Fruit fly (Drosophila melanogaster) whole organism, prepupa: ENCODE measurements around the gene CG7341.

ENCODE experiments used
- CG10631 ChIP-seq: fragments of 200-800 bp; sonication (Bioruptor generic); optimal IDR thresholded peaks from 2 replicates; lab custom pipeline; 2016; ENCODE audit warnings: missing biosample characterization, missing genetic modification characterization
- CG10669 ChIP-seq: fragments of 200-800 bp; sonication (Bioruptor generic); optimal IDR thresholded peaks from 3 replicates; lab custom pipeline; 2018; ENCODE audit warnings: missing biosample characterization, mild to moderate bottlenecking, missing genetic modification characterization, moderate library complexity
- CG11762 ChIP-seq: fragments of 200-800 bp; sonication (Bioruptor generic); optimal IDR thresholded peaks from 3 replicates; lab custom pipeline; 2016; ENCODE audit warnings: missing biosample characterization, missing genetic modification characterization; ENCODE audit not compliant: insufficient read depth
- CG11902 ChIP-seq: fragments of 200-800 bp; sonication (Bioruptor generic); optimal IDR thresholded peaks from 3 replicates; lab custom pipeline; 2016; ENCODE audit warnings: missing biosample characterization, missing genetic modification characterization
- CG15336 ChIP-seq: fragments of 200-800 bp; sonication (Bioruptor generic); IDR thresholded peaks from 2 replicates; pipeline ENCODE4 v1.3.6; 2022; ENCODE audit warnings: missing biosample characterization, missing genetic modification characterization
- CG16779 ChIP-seq: fragments of 200-800 bp; sonication (Bioruptor generic); optimal IDR thresholded peaks from 3 replicates; lab custom pipeline; 2017; ENCODE audit warnings: missing biosample characterization, mild to moderate bottlenecking, missing genetic modification characterization
- CG3032 ChIP-seq: fragments of 200-800 bp; optimal IDR thresholded peaks from 2 replicates; lab custom pipeline; 2019; ENCODE audit warnings: missing biosample characterization, mild to moderate bottlenecking, missing genetic modification characterization, moderate library complexity
- CG31627 ChIP-seq: fragments of 200-800 bp; sonication (Bioruptor generic); optimal IDR thresholded peaks from 3 replicates; lab custom pipeline; 2016; ENCODE audit warnings: missing biosample characterization, missing genetic modification characterization
- CG32006 ChIP-seq: fragments of 200-800 bp; sonication (Bioruptor generic); optimal IDR thresholded peaks from 3 replicates; lab custom pipeline; 2017; ENCODE audit warnings: missing biosample characterization, mild to moderate bottlenecking, missing genetic modification characterization
- CG34406 ChIP-seq: fragments of 200-800 bp; sonication (Bioruptor generic); optimal IDR thresholded peaks from 3 replicates; lab custom pipeline; 2016; ENCODE audit warnings: missing biosample characterization, missing genetic modification characterization
- CG3919 ChIP-seq: fragments of 200-800 bp; sonication (Bioruptor generic); optimal IDR thresholded peaks from 3 replicates; lab custom pipeline; 2016; ENCODE audit warnings: missing biosample characterization, missing genetic modification characterization
- CG4318 ChIP-seq: fragments of 200-800 bp; sonication (Bioruptor generic); optimal IDR thresholded peaks from 3 replicates; lab custom pipeline; 2017; ENCODE audit warnings: missing biosample characterization, mild to moderate bottlenecking, missing genetic modification characterization
- CG6163 ChIP-seq: fragments of 200-800 bp; sonication (Bioruptor generic); IDR thresholded peaks from 3 replicates; pipeline ENCODE4 v1.3.6; 2022; ENCODE audit warnings: missing biosample characterization, missing genetic modification characterization
- CG6276 ChIP-seq: fragments of 200-800 bp; sonication (Bioruptor generic); optimal IDR thresholded peaks from 2 replicates; lab custom pipeline; 2017; ENCODE audit warnings: missing biosample characterization, mild to moderate bottlenecking, missing genetic modification characterization
- CG6792 ChIP-seq: fragments of 200-800 bp; sonication (Bioruptor generic); optimal IDR thresholded peaks from 3 replicates; lab custom pipeline; 2016; ENCODE audit warnings: missing biosample characterization, missing genetic modification characterization
- CG6854 ChIP-seq: fragments of 200-800 bp; sonication (Bioruptor generic); optimal IDR thresholded peaks from 2 replicates; lab custom pipeline; 2017; ENCODE audit warnings: missing biosample characterization, mild to moderate bottlenecking, missing genetic modification characterization
- CG7368 ChIP-seq: fragments of 200-800 bp; sonication (Bioruptor generic); optimal IDR thresholded peaks from 3 replicates; lab custom pipeline; 2016; ENCODE audit warnings: missing biosample characterization, missing genetic modification characterization
- CG8119 ChIP-seq: fragments of 200-800 bp; sonication (Bioruptor generic); IDR thresholded peaks from 3 replicates; pipeline ENCODE4 v1.3.6; 2022; ENCODE audit warnings: missing biosample characterization, missing genetic modification characterization
- CG8319 ChIP-seq: fragments of 200-800 bp; sonication (Bioruptor generic); optimal IDR thresholded peaks from 3 replicates; lab custom pipeline; 2016; ENCODE audit warnings: missing biosample characterization, missing genetic modification characterization
- CG8632 ChIP-seq: fragments of 200-800 bp; sonication (Bioruptor generic); optimal IDR thresholded peaks from 3 replicates; lab custom pipeline; 2016; ENCODE audit warnings: missing biosample characterization, missing genetic modification characterization
- CG9139 ChIP-seq: fragments of 200-800 bp; sonication (Bioruptor generic); optimal IDR thresholded peaks from 3 replicates; lab custom pipeline; 2017; ENCODE audit warnings: missing biosample characterization, mild to moderate bottlenecking, missing genetic modification characterization
- Eip75B ChIP-seq: fragments of 200-800 bp; sonication (Bioruptor generic); optimal IDR thresholded peaks from 3 replicates; lab custom pipeline; 2016; ENCODE audit warnings: missing biosample characterization, missing genetic modification characterization
- Eip78C ChIP-seq: fragments of 200-800 bp; sonication (Bioruptor generic); peaks from one replicate; lab custom pipeline; 2016; ENCODE audit warnings: missing biosample characterization, missing genetic modification characterization
- Eip93F ChIP-seq: fragments of 200-800 bp; sonication (Bioruptor generic); optimal IDR thresholded peaks from 2 replicates; lab custom pipeline; 2016; ENCODE audit warnings: missing biosample characterization, mild to moderate bottlenecking, missing genetic modification characterization
- Ets21C ChIP-seq: fragments of 200-800 bp; sonication (Bioruptor generic); optimal IDR thresholded peaks from 3 replicates; lab custom pipeline; 2016; ENCODE audit warnings: missing biosample characterization, missing genetic modification characterization
- Ets96B ChIP-seq: fragments of 200-800 bp; optimal IDR thresholded peaks from 2 replicates; lab custom pipeline; 2019; ENCODE audit warnings: missing biosample characterization, mild to moderate bottlenecking, missing genetic modification characterization, moderate library complexity
- Gug ChIP-seq: fragments of 200-800 bp; sonication (Bioruptor generic); IDR thresholded peaks from 2 replicates; pipeline ENCODE4 v1.3.6; 2022; ENCODE audit warnings: missing biosample characterization, missing genetic modification characterization
- Hr4 ChIP-seq: fragments of 200-800 bp; sonication (Bioruptor generic); optimal IDR thresholded peaks from 3 replicates; lab custom pipeline; 2016; ENCODE audit warnings: missing biosample characterization, missing genetic modification characterization
- Lpt ChIP-seq: fragments of 200-800 bp; sonication (Bioruptor generic); optimal IDR thresholded peaks from 3 replicates; lab custom pipeline; 2016; ENCODE audit warnings: missing biosample characterization, missing genetic modification characterization
- Met ChIP-seq: fragments of 200-800 bp; sonication (Bioruptor generic); optimal IDR thresholded peaks from 3 replicates; lab custom pipeline; 2016; ENCODE audit warnings: missing biosample characterization, missing genetic modification characterization
- OdsH ChIP-seq: fragments of 200-800 bp; sonication (Bioruptor generic); optimal IDR thresholded peaks from 3 replicates; lab custom pipeline; 2016; ENCODE audit warnings: missing biosample characterization, missing genetic modification characterization
- Smox ChIP-seq: fragments of 200-800 bp; sonication (Bioruptor generic); optimal IDR thresholded peaks from 3 replicates; lab custom pipeline; 2016; ENCODE audit warnings: missing biosample characterization, missing genetic modification characterization
- Sox102F ChIP-seq: fragments of 200-800 bp; sonication (Bioruptor generic); optimal IDR thresholded peaks from 2 replicates; lab custom pipeline; 2016; ENCODE audit warnings: missing biosample characterization, mild to moderate bottlenecking, missing genetic modification characterization
- Sox14 ChIP-seq: fragments of 200-800 bp; sonication (Bioruptor generic); optimal IDR thresholded peaks from 3 replicates; lab custom pipeline; 2016; ENCODE audit warnings: missing biosample characterization, missing genetic modification characterization
- Sox15 ChIP-seq: fragments of 200-800 bp; sonication (Bioruptor generic); optimal IDR thresholded peaks from 3 replicates; lab custom pipeline; 2016; ENCODE audit warnings: missing biosample characterization, missing genetic modification characterization
- acj6 ChIP-seq: fragments of 200-800 bp; sonication (Bioruptor generic); optimal IDR thresholded peaks from 3 replicates; lab custom pipeline; 2016; ENCODE audit warnings: missing biosample characterization, missing genetic modification characterization
- cyc ChIP-seq: fragments of 200-800 bp; sonication (Bioruptor generic); optimal IDR thresholded peaks from 3 replicates; lab custom pipeline; 2016; ENCODE audit warnings: missing biosample characterization, missing genetic modification characterization
- dsx ChIP-seq: fragments of 200-800 bp; optimal IDR thresholded peaks from 3 replicates; lab custom pipeline; 2019; ENCODE audit warnings: missing biosample characterization, mild to moderate bottlenecking, missing genetic modification characterization, moderate library complexity; ENCODE audit not compliant: poor library complexity, severe bottlenecking
- eg ChIP-seq: fragments of 200-800 bp; sonication (Bioruptor generic); IDR thresholded peaks from 3 replicates; pipeline ENCODE4 v1.3.6; 2022; ENCODE audit warnings: missing biosample characterization, missing genetic modification characterization
- fd59A ChIP-seq: fragments of 200-800 bp; sonication (Bioruptor generic); optimal IDR thresholded peaks from 2 replicates; lab custom pipeline; 2017; ENCODE audit warnings: missing biosample characterization, mild to moderate bottlenecking, missing genetic modification characterization, missing genetic modification reagents
- fd85E ChIP-seq: fragments of 200-800 bp; sonication (Bioruptor generic); optimal IDR thresholded peaks from 3 replicates; lab custom pipeline; 2016; ENCODE audit warnings: missing biosample characterization, missing genetic modification characterization
- fkh ChIP-seq: fragments of 200-800 bp; sonication (Bioruptor generic); optimal IDR thresholded peaks from 3 replicates; lab custom pipeline; 2017; ENCODE audit warnings: missing biosample characterization, mild to moderate bottlenecking, missing genetic modification characterization, moderate library complexity
- lz ChIP-seq: fragments of 200-800 bp; sonication (Bioruptor generic); optimal IDR thresholded peaks from 3 replicates; lab custom pipeline; 2016; ENCODE audit warnings: missing biosample characterization, missing genetic modification characterization
- pdm3 ChIP-seq: fragments of 200-800 bp; sonication (Bioruptor generic); optimal IDR thresholded peaks from 3 replicates; lab custom pipeline; 2016; ENCODE audit warnings: missing biosample characterization, missing genetic modification characterization
- salr ChIP-seq, 2 experiments: fragments of 200-800 bp; sonication (Bioruptor generic); optimal IDR thresholded peaks; 3 replicates each; lab custom pipeline; 2016 to 2018; ENCODE audit warnings: missing biosample characterization in 2 of 2, missing genetic modification characterization in 2 of 2, mild to moderate bottlenecking in 1 of 2
- spab ChIP-seq: fragments of 200-800 bp; sonication (Bioruptor generic); optimal IDR thresholded peaks from 2 replicates; lab custom pipeline; 2017; ENCODE audit warnings: missing biosample characterization, mild to moderate bottlenecking, missing genetic modification characterization, missing genetic modification reagents
- ss ChIP-seq, 2 experiments: fragments of 200-800 bp; sonication (Bioruptor generic); optimal IDR thresholded peaks; 2 replicates in 1 of 2; 3 replicates in 1 of 2; lab custom pipeline; 2017 to 2018; ENCODE audit warnings: mild to moderate bottlenecking in 2 of 2, missing biosample characterization in 2 of 2, missing genetic modification characterization in 2 of 2, moderate library complexity in 1 of 2
- svp ChIP-seq: fragments of 200-800 bp; sonication (Bioruptor generic); peaks from one replicate; lab custom pipeline; 2016; ENCODE audit warnings: missing biosample characterization, missing genetic modification characterization
- topi ChIP-seq: fragments of 200-800 bp; sonication (Bioruptor generic); optimal IDR thresholded peaks from 3 replicates; lab custom pipeline; 2016; ENCODE audit warnings: missing biosample characterization, missing genetic modification characterization
- vri ChIP-seq: fragments of 200-800 bp; sonication (Bioruptor generic); optimal IDR thresholded peaks from 3 replicates; lab custom pipeline; 2016; ENCODE audit warnings: missing biosample characterization, mild to moderate bottlenecking, missing genetic modification characterization

CG7341 gene

DNA sequence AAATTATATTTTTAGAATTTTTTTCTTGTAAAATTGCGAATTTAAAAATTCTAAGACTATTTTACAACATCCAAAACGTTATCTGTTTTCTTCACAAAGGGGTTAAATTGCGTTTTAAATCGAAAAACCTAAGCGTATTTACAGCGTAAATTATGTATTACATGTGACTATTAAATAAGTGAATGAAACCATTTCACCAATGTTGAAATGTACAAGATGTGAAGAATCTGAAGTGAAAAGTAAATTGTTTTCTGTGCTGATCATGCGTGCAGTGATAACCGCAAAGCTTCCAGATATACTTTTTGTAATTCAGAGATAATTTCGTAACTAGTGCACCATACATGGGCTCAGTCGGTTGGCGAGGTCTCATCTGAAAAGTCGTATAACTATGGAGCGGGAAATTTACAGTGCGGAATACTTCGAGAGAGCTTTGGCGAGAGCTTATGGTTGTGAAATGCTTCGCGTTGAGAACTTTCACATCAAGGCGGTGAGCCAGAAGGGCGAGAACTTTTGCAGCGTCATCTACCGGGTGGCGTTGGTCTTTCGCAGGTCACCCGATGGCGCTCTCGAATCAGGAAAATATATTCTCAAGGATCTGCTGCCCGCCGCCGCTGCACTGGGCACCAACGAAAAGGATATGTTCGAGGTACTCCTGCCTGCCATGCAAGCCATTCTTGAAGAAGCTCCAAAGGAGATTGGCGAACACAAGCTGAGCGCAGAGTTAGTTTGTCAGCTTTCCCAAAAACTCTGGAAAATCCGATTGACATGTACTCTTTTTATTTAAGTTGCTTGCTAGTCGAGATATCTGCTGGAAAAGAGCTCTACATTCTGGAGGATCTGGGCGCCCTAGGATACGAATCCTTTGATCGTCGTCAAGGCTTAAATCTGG is 1.5 kb downstream of the CG7341 start:
- peak; percentile 55 for TF ChIP-seq CG10631 (GFP tag; lab: Kevin White, UChicago)
- TF ChIP-seq Sox102F (GFP tag; lab: Kevin White, UChicago), result no peak
- TF ChIP-seq CG8632 (GFP tag; lab: Kevin White, UChicago), result peak; percentile 71
- TF ChIP-seq Ets21C (GFP tag; lab: Kevin White, UChicago), result peak; percentile 6
- no peak for TF ChIP-seq spab (GFP tag; lab: Kevin White, UChicago)
- TF ChIP-seq CG6792 (GFP tag; lab: Kevin White, UChicago), result peak; percentile 55
- TF ChIP-seq CG9139 (GFP tag; lab: Kevin White, UChicago), result no peak
- peak; percentile 8 for TF ChIP-seq Smox (GFP tag; lab: Kevin White, UChicago)
- TF ChIP-seq CG32006, result peak; percentile 66
- peak; percentile 18 for TF ChIP-seq dsx (GFP tag; lab: Kevin White, UChicago)
- no peak for TF ChIP-seq CG11762 (GFP tag; lab: Kevin White, UChicago)
- no peak for TF ChIP-seq CG4318 (GFP tag; lab: Kevin White, UChicago)
- peak; percentile 51 for TF ChIP-seq Ets96B (tag; lab: Kevin White, UChicago)
- TF ChIP-seq Sox14 (GFP tag; lab: Kevin White, UChicago), result peak; percentile 39
- peak; percentile 57 for TF ChIP-seq acj6 (GFP tag; lab: Kevin White, UChicago)
- TF ChIP-seq CG31627, result peak; percentile 14
- peak; percentile 27 for TF ChIP-seq pdm3 (GFP tag; lab: Kevin White, UChicago)
- peak; percentile 58 for TF ChIP-seq CG15336 (GFP tag; lab: Robert Waterston, UW)
- TF ChIP-seq Eip93F (GFP tag; lab: Kevin White, UChicago), result no peak
- no peak for TF ChIP-seq fd85E
- peak; percentile 36 for TF ChIP-seq Sox15
- peak in 1 of 2 experiments; percentile 4 for TF ChIP-seq salr (GFP tag; optimal IDR thresholded peaks at IDR 0.05; lab: Kevin White, UChicago)
- TF ChIP-seq ss (GFP tag; optimal IDR thresholded peaks at IDR 0.05; lab: Kevin White, UChicago), result peak in 1 of 2 experiments; percentile 41
- peak; percentile 13 for TF ChIP-seq CG7368
- no peak; the same call in 1 of the 2 replicates for TF ChIP-seq Gug
- TF ChIP-seq CG6163 (GFP tag; lab: Robert Waterston, UW), result peak; percentile 62; the same call in 1 of the 3 replicates
- TF ChIP-seq eg, result peak; percentile 46
- no peak for TF ChIP-seq fd59A (GFP tag; lab: Kevin White, UChicago)
- no peak for TF ChIP-seq CG6854 (GFP tag; lab: Kevin White, UChicago)
- TF ChIP-seq Eip78C (GFP tag; lab: Kevin White, UChicago), result peak; percentile 79
- peak; percentile 14 for TF ChIP-seq Lpt
- TF ChIP-seq CG11902 (GFP tag; lab: Kevin White, UChicago), result peak; percentile 8
- no peak for TF ChIP-seq CG8119 (GFP tag; lab: Robert Waterston, UW)
- peak; percentile 61 for TF ChIP-seq CG3032 (tag; lab: Kevin White, UChicago)
- TF ChIP-seq CG10669, result peak; percentile 63
- no peak for TF ChIP-seq CG6276 (GFP tag; lab: Kevin White, UChicago)
- TF ChIP-seq vri, result peak; percentile 69
- peak; percentile 90 for TF ChIP-seq svp
- no peak for TF ChIP-seq CG8319
- peak; percentile 68 for TF ChIP-seq CG3919 (GFP tag; lab: Kevin White, UChicago)
- peak; percentile 49 for TF ChIP-seq OdsH (GFP tag; lab: Kevin White, UChicago)
- TF ChIP-seq lz (GFP tag; lab: Kevin White, UChicago), result peak; percentile 45
- peak; percentile 64 for TF ChIP-seq Met (GFP tag; lab: Kevin White, UChicago)
- TF ChIP-seq cyc (GFP tag; lab: Kevin White, UChicago), result peak; percentile 44
- no peak for TF ChIP-seq CG16779 (tag; lab: Kevin White, UChicago)
- TF ChIP-seq Eip75B (GFP tag; lab: Kevin White, UChicago), result peak; percentile 32
- TF ChIP-seq topi (GFP tag; lab: Kevin White, UChicago), result peak; percentile 43
- TF ChIP-seq fkh, result no peak
- TF ChIP-seq CG34406 (GFP tag; lab: Kevin White, UChicago), result peak; percentile 72
- TF ChIP-seq Hr4 (GFP tag; lab: Kevin White, UChicago), result peak; percentile 42
